Worm (Caenorhabditis elegans) whole organism, midembryonic: ENCODE data around the gene F57G9.3.

Experiments used
- T22C8.4 ChIP-seq: fragments of 200-800 bp; sonication (Bioruptor generic); IDR thresholded peaks from 2 replicates; pipeline ENCODE4 v1.3.6; 2022; ENCODE audit warnings: missing genetic modification characterization, missing compliant biosample characterization
- cog-1 ChIP-seq: sonication (generic microtip); optimal IDR thresholded peaks from 2 replicates; lab custom pipeline; 2016; ENCODE audit warnings: missing genetic modification characterization, missing compliant biosample characterization
- flt-1 ChIP-seq: fragments of 200-800 bp; sonication (Bioruptor generic); IDR thresholded peaks from 2 replicates; pipeline ENCODE4 v1.3.6; 2022; ENCODE audit warnings: missing genetic modification characterization, missing compliant biosample characterization
- klf-2 ChIP-seq: fragments of 200-800 bp; sonication (Bioruptor generic); conservative IDR thresholded peaks from 2 replicates; pipeline ENCODE4 v1.3.6; 2022; ENCODE audit warnings: missing genetic modification reagents, missing genetic modification characterization, missing compliant biosample characterization
- med-1 ChIP-seq: sonication (generic microtip); optimal IDR thresholded peaks from 2 replicates; lab custom pipeline; 2017; ENCODE audit warnings: missing genetic modification characterization, mild to moderate bottlenecking, missing compliant biosample characterization, antibody characterized with exemption, missing genetic modification reagents; ENCODE audit not compliant: insufficient read depth
- ref-1 ChIP-seq: fragments of 200-800 bp; sonication (Bioruptor generic); conservative IDR thresholded peaks from 2 replicates; pipeline ENCODE4 v1.3.6; 2022; ENCODE audit warnings: missing genetic modification reagents, missing genetic modification characterization, missing compliant biosample characterization
- tab-1 ChIP-seq: fragments of 200-800 bp; sonication (Bioruptor generic); IDR thresholded peaks from 2 replicates; pipeline ENCODE4 v1.3.6; 2022; ENCODE audit warnings: missing genetic modification characterization, missing compliant biosample characterization
- ztf-23 ChIP-seq: fragments of 200-800 bp; sonication (Bioruptor generic); IDR thresholded peaks from 2 replicates; pipeline ENCODE4 v1.3.6; 2022; ENCODE audit warnings: missing genetic modification reagents, missing genetic modification characterization, missing compliant biosample characterization
- ztf-29 ChIP-seq: fragments of 200-800 bp; sonication (Bioruptor generic); IDR thresholded peaks from 2 replicates; pipeline ENCODE4 v1.3.6; 2022; ENCODE audit warnings: missing genetic modification reagents, missing genetic modification characterization, missing compliant biosample characterization

Gene F57G9.3

ce11 chrII:12438441-12438840 lies 28.4 kb upstream of the F57G9.3 start, which contains the start of gene Y57A10C.9:
TSS of gene Y57A10C.9 (minus strand) at chrII:12438541.
- TF ChIP-seq med-1: no peak
- no peak for TF ChIP-seq T22C8.4 (GFP tag; lab: Robert Waterston, UW)

- TF ChIP-seq klf-2 (GFP tag; lab: Robert Waterston, UW) (no peak), ztf-29 (GFP tag; lab: Robert Waterston, UW) (no peak), cog-1 (tag; lab: Kevin White, UChicago) (no peak), ztf-23 (GFP tag; lab: Robert Waterston, UW) (no peak), tab-1 (no peak), med-1 (no peak), ref-1 (GFP tag; lab: Robert Waterston, UW) (no peak), flt-1 (GFP tag; lab: Robert Waterston, UW) (no peak), T22C8.4 (GFP tag; lab: Robert Waterston, UW) (no peak)
These were observed 26.7 kb upstream of the F57G9.3 start for ce11 chrII:12436717-12437116.

ce11 chrII:12435202-12435872 lies 25.3 kb upstream of the F57G9.3 start:
- TF ChIP-seq ref-1 (GFP tag; lab: Robert Waterston, UW): no peak
- no peak for TF ChIP-seq med-1
- TF ChIP-seq flt-1 (GFP tag; lab: Robert Waterston, UW): no peak

DNA sequence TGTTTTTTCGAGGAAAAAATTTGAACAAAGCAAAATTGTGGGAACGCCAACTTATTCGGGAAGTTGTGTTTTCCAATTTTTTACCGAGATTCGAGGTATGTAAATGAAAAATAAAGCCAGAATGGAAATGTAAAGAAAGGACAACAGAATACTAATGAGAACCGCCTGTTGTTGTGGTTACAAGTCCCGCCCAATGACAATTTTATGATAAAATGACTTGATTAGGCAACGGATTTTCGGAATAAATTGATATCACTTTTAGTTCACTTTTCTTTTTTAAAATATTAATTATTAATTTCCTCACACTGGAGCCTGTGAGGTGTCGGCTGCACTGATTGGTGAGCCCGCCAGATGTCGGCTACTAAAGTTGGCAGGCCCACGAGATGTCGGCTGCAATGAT lies 22.3 kb upstream of the F57G9.3 start, which contains the start of gene dct-12:
Gene dct-12, minus strand, starts transcription at position 101 of the 400 bp plus-strand sequence.
- TF ChIP-seq flt-1 (GFP tag; lab: Robert Waterston, UW) (no peak), ztf-29 (GFP tag; lab: Robert Waterston, UW) (no peak), ref-1 (GFP tag; lab: Robert Waterston, UW) (no peak), med-1 (no peak), klf-2 (GFP tag; lab: Robert Waterston, UW) (no peak)

DNA sequence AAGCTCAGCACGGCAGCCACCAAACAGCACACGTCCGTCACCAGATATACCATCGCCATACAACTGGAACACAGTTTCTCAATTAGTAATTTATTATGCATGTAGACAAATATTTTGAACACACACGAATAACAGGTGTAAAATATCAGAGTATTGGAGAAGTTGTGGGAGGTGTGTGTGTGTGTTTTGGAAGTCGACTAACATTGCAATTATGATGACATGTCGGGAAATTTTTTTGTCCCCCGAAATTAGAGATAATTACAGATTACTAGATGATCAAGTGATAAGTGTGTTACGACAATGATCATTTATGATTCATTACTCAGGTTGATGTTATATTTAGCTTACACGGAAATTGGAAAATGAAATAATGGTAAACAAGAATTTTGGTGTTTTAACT lies 19.7 kb upstream of the F57G9.3 start, which contains the start of gene Y57A10C.8:
Gene Y57A10C.8, minus strand, starts transcription at position 101 of the 400 bp plus-strand sequence.
- no peak for TF ChIP-seq med-1
- no peak for TF ChIP-seq tab-1
- TF ChIP-seq ref-1 (GFP tag; lab: Robert Waterston, UW): no peak
- no peak for TF ChIP-seq cog-1 (tag; lab: Kevin White, UChicago)
- no peak for TF ChIP-seq T22C8.4 (GFP tag; lab: Robert Waterston, UW)
- TF ChIP-seq ztf-23 (GFP tag; lab: Robert Waterston, UW): no peak

DNA sequence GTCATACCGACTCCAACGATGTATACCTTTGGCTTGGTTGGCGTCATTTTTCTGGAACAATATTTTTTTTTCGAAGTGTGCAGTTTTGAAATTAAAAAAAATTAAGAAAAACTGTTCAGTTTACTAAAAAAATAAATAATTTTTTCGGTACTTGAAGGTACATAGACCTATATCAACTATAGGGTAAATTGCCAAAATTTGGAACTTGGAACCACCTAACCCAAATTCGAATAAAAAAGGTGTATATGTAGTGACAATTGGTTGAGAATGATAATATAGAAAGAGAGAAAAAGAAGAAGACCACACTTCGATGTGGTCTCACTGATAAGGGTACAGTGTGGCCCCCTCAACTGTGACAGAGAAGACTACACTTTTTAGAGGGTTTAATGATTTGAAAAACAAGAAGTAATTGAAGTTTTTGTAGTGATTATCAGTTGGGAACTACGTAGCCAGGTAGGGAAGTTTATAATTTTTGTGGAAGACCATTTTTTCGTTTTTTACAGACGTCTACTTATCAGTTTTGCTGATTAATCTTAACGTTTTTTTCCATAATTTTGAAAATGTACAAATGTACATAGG lies 15.7 kb upstream of the F57G9.3 start, which contains the start of gene daf-22:
Gene daf-22, minus strand, starts transcription at position 51 of the 579 bp plus-strand sequence.
- TF ChIP-seq cog-1 (tag; lab: Kevin White, UChicago) (no peak), ztf-29 (GFP tag; lab: Robert Waterston, UW) (no peak), klf-2 (GFP tag; lab: Robert Waterston, UW) (no peak), ztf-23 (GFP tag; lab: Robert Waterston, UW) (no peak), med-1 (no peak), tab-1 (no peak), flt-1 (GFP tag; lab: Robert Waterston, UW) (no peak), ref-1 (GFP tag; lab: Robert Waterston, UW) (no peak), T22C8.4 (GFP tag; lab: Robert Waterston, UW) (no peak)

DNA sequence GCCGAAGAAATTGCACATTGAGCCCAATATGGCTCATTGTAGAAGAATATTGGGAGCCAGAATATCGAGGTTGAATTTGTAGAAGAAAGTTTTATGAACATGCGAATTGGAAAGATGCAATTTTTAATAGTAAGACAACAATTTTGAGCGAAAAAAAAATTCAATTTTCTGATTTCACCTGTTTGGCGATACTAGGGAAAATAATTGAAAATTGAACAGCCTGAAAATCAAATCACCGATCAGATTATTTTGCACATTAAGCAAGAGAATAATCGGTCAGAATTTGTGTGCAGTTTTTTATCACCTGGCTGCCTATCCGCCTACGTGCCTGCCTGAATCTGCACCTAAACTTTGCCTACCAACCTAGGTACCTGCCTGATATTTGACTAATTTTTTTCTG lies 10.5 kb upstream of the F57G9.3 start, which contains the start of gene sre-26:
Gene sre-26, minus strand, starts transcription at position 101 of the 400 bp plus-strand sequence.
- TF ChIP-seq klf-2 (GFP tag; lab: Robert Waterston, UW): no peak
- no peak for TF ChIP-seq T22C8.4 (GFP tag; lab: Robert Waterston, UW)
- TF ChIP-seq tab-1: no peak
- TF ChIP-seq ztf-29 (GFP tag; lab: Robert Waterston, UW): no peak
- no peak for TF ChIP-seq ztf-23 (GFP tag; lab: Robert Waterston, UW)
- no peak for TF ChIP-seq ref-1 (GFP tag; lab: Robert Waterston, UW)
- no peak for TF ChIP-seq flt-1 (GFP tag; lab: Robert Waterston, UW)
- TF ChIP-seq cog-1 (tag; lab: Kevin White, UChicago): no peak
- no peak for TF ChIP-seq med-1

DNA sequence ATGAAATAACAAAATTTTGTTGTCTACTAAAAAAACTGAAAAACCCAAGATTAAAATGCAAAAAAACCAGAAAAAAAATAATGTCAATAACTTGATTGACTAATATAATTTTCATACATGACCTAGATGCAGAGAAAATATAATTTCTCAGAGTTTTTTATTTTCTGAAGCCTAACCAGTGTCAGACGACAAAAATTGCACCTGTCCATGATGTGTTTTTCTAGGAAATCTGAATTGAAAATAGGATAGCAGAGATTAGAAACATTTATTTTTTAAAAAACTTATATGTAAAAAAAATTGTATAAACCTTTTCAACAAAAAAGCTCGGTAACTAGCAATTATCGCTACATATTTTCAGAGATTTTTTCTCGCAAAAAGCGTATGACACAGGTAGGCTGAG lies 8.0 kb upstream of the F57G9.3 start:
- TF ChIP-seq T22C8.4 (GFP tag; lab: Robert Waterston, UW): no peak
- no peak for TF ChIP-seq ztf-29 (GFP tag; lab: Robert Waterston, UW)
- TF ChIP-seq cog-1 (tag; lab: Kevin White, UChicago): no peak
- no peak for TF ChIP-seq ztf-23 (GFP tag; lab: Robert Waterston, UW)
- TF ChIP-seq ref-1 (GFP tag; lab: Robert Waterston, UW): no peak
- TF ChIP-seq klf-2 (GFP tag; lab: Robert Waterston, UW): no peak
- no peak for TF ChIP-seq flt-1 (GFP tag; lab: Robert Waterston, UW)
- no peak for TF ChIP-seq tab-1

DNA sequence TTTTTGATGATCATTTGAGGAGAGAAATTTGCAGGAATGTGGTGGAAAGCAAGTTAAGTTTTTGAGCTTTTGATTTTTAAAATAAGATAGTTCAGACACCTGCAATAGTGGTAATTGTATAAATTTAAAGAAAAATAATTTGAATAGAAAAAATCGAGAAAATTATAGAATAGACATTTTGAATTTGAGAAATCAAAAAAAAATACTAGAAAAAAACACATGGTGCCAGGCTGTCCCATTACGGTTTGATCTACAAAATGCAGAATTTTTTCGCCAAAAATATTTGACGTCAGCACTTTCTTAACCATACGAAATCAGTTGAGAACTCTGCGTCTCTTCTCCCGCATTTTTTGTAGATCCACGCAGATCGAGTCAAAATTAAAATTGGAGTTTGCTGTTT lies 7.5 kb upstream of the F57G9.3 start, which contains the start of gene sre-27:
Gene sre-27, minus strand, starts transcription at position 101 of the 400 bp plus-strand sequence.
- TF ChIP-seq med-1 (no peak), ref-1 (GFP tag; lab: Robert Waterston, UW) (no peak), tab-1 (no peak), ztf-29 (GFP tag; lab: Robert Waterston, UW) (no peak), T22C8.4 (GFP tag; lab: Robert Waterston, UW) (no peak), flt-1 (GFP tag; lab: Robert Waterston, UW) (no peak), klf-2 (GFP tag; lab: Robert Waterston, UW) (no peak), ztf-23 (GFP tag; lab: Robert Waterston, UW) (no peak), cog-1 (tag; lab: Kevin White, UChicago) (no peak)
